Worm (Caenorhabditis elegans) whole organism, L1 larva: ENCODE data around the gene pfkb-1.2.

Source experiments
- C34B4.2 ChIP-seq: sonication (generic microtip); optimal IDR thresholded peaks from 2 replicates; lab custom pipeline; 2017; ENCODE audit warnings: mild to moderate bottlenecking, missing genetic modification characterization, missing compliant biosample characterization
- F16B12.6 ChIP-seq: fragments of 150-350 bp; optimal IDR thresholded peaks from 2 replicates; lab custom pipeline; 2014; ENCODE audit warnings: missing biosample characterization, missing genetic modification characterization
- aha-1 ChIP-seq: fragments of 150-350 bp; optimal IDR thresholded peaks from 2 replicates; lab custom pipeline; 2014; ENCODE audit warnings: missing biosample characterization, missing genetic modification characterization
- ceh-63 ChIP-seq: fragments of 200-800 bp; sonication (Bioruptor generic); optimal IDR thresholded peaks from 2 replicates; lab custom pipeline; 2018; ENCODE audit warnings: mild to moderate bottlenecking, missing genetic modification characterization, missing compliant biosample characterization
- ceh-82 ChIP-seq, 3 experiments: fragments of 150-350 bp in 1 of 3; sonication (generic microtip) in 2 of 3; optimal IDR thresholded peaks; 2 replicates each; lab custom pipeline; 2014 to 2017; ENCODE audit warnings: missing biosample characterization in 3 of 3, missing genetic modification characterization in 3 of 3
- ceh-88 ChIP-seq: fragments of 200-800 bp; sonication (Bioruptor generic); IDR thresholded peaks from 2 replicates; pipeline ENCODE4 v1.3.6; 2022; ENCODE audit warnings: missing genetic modification characterization, missing compliant biosample characterization
- efl-1 ChIP-seq, 4 experiments: fragments of 150-350 bp; optimal IDR thresholded peaks in 3 of 4; peaks in 1 of 4; 1 replicate in 1 of 4; 2 replicates in 3 of 4; lab custom pipeline; 2014; ENCODE audit warnings: missing biosample characterization in 2 of 4, missing genetic modification characterization in 2 of 4, missing genetic modification reagents in 2 of 4
- efl-3 ChIP-seq: fragments of 200-800 bp; sonication (Bioruptor generic); optimal IDR thresholded peaks from 2 replicates; lab custom pipeline; 2018; ENCODE audit warnings: mild to moderate bottlenecking, missing genetic modification characterization, missing compliant biosample characterization
- elt-3 ChIP-seq, 6 experiments: fragments of 150-350 bp in 1 of 6; sonication (generic microtip); optimal IDR thresholded peaks; 2 replicates each; lab custom pipeline; 2017 to 2018; ENCODE audit warnings: missing biosample characterization in 6 of 6, missing genetic modification characterization in 6 of 6, inconsistent platforms in 1 of 6
- ets-5 ChIP-seq: fragments of 200-800 bp; sonication (Bioruptor generic); IDR thresholded peaks from 2 replicates; pipeline ENCODE4 v1.3.6; 2022; ENCODE audit warnings: missing genetic modification characterization, missing compliant biosample characterization
- fkh-8 ChIP-seq: sonication (generic microtip); optimal IDR thresholded peaks from 2 replicates; lab custom pipeline; 2016; ENCODE audit warnings: mild to moderate bottlenecking, missing genetic modification characterization, missing compliant biosample characterization
- irx-1 ChIP-seq: sonication (generic microtip); optimal IDR thresholded peaks from 2 replicates; lab custom pipeline; 2016; ENCODE audit warnings: missing genetic modification characterization, missing compliant biosample characterization
- jun-1 ChIP-seq: fragments of 150-350 bp; optimal IDR thresholded peaks from 2 replicates; lab custom pipeline; 2014; ENCODE audit warnings: missing biosample characterization, missing genetic modification reagents, missing genetic modification characterization
- lin-14 ChIP-seq: fragments of 200-800 bp; sonication (Bioruptor generic); optimal IDR thresholded peaks from 2 replicates; lab custom pipeline; 2018; ENCODE audit warnings: mild to moderate bottlenecking, missing genetic modification characterization, moderate library complexity, missing compliant biosample characterization
- lin-35 ChIP-seq, 2 experiments: fragments of 150-350 bp; optimal IDR thresholded peaks; 2 replicates each; lab custom pipeline; 2014; ENCODE audit warnings: missing biosample characterization in 2 of 2, missing genetic modification characterization in 2 of 2, missing genetic modification reagents in 2 of 2
- lir-3 ChIP-seq: sonication (generic microtip); optimal IDR thresholded peaks from 2 replicates; lab custom pipeline; 2016; ENCODE audit warnings: mild to moderate bottlenecking, missing genetic modification characterization, moderate library complexity, missing compliant biosample characterization; ENCODE audit not compliant: poor library complexity
- lsy-2 ChIP-seq, 2 experiments: fragments of 150-350 bp; optimal IDR thresholded peaks; 2 replicates each; lab custom pipeline; 2014; ENCODE audit warnings: missing biosample characterization in 2 of 2, missing genetic modification characterization in 2 of 2
- mab-9 ChIP-seq: fragments of 200-800 bp; sonication (Bioruptor generic); IDR thresholded peaks from 2 replicates; pipeline ENCODE4 v1.3.6; 2022; ENCODE audit warnings: missing genetic modification reagents, missing genetic modification characterization, missing compliant biosample characterization
- mdl-1 ChIP-seq, 2 experiments: fragments of 150-350 bp; optimal IDR thresholded peaks; 2 replicates each; lab custom pipeline; 2014 to 2017; ENCODE audit warnings: missing biosample characterization in 2 of 2, missing genetic modification characterization in 2 of 2, inconsistent platforms in 1 of 2
- nhr-19 ChIP-seq: fragments of 200-800 bp; sonication (Bioruptor generic); conservative IDR thresholded peaks from 2 replicates; pipeline ENCODE4 v1.3.6; 2022; ENCODE audit warnings: missing genetic modification characterization, missing compliant biosample characterization
- nhr-47 ChIP-seq: sonication (generic microtip); optimal IDR thresholded peaks from 2 replicates; lab custom pipeline; 2016; ENCODE audit warnings: mild to moderate bottlenecking, missing genetic modification characterization, moderate library complexity, missing compliant biosample characterization
- nhr-71 ChIP-seq: sonication (generic microtip); optimal IDR thresholded peaks from 2 replicates; lab custom pipeline; 2016; ENCODE audit warnings: mild to moderate bottlenecking, missing genetic modification characterization, moderate library complexity, missing compliant biosample characterization
- nhr-85 ChIP-seq: sonication (generic microtip); peaks from one replicate; lab custom pipeline; 2016; ENCODE audit warnings: missing genetic modification characterization, inconsistent platforms, missing compliant biosample characterization
- nhr-90 ChIP-seq: sonication (generic microtip); optimal IDR thresholded peaks from 2 replicates; lab custom pipeline; 2016; ENCODE audit warnings: mild to moderate bottlenecking, missing genetic modification characterization, missing compliant biosample characterization; ENCODE audit not compliant: poor library complexity
- pax-3 ChIP-seq: fragments of 200-800 bp; sonication (Bioruptor generic); optimal IDR thresholded peaks from 2 replicates; lab custom pipeline; 2018; ENCODE audit warnings: mild to moderate bottlenecking, missing genetic modification characterization, moderate library complexity, missing compliant biosample characterization
- snu-23 ChIP-seq: sonication (generic microtip); optimal IDR thresholded peaks from 2 replicates; lab custom pipeline; 2016; ENCODE audit warnings: missing genetic modification characterization, missing compliant biosample characterization
- swsn-7 ChIP-seq: sonication (generic microtip); optimal IDR thresholded peaks from 2 replicates; lab custom pipeline; 2016; ENCODE audit warnings: missing genetic modification characterization, missing compliant biosample characterization
- tbx-2 ChIP-seq: sonication (generic microtip); optimal IDR thresholded peaks from 2 replicates; lab custom pipeline; 2016; ENCODE audit warnings: missing genetic modification characterization, missing compliant biosample characterization
- tlp-1 ChIP-seq: fragments of 150-350 bp; optimal IDR thresholded peaks from 2 replicates; lab custom pipeline; 2014; ENCODE audit warnings: missing biosample characterization, missing genetic modification characterization
- unc-62 ChIP-seq: fragments of 150-350 bp; optimal IDR thresholded peaks from 2 replicates; lab custom pipeline; 2014; ENCODE audit warnings: missing biosample characterization, missing genetic modification reagents, missing genetic modification characterization
- unc-86 ChIP-seq: sonication (generic microtip); optimal IDR thresholded peaks from 2 replicates; lab custom pipeline; 2016; ENCODE audit warnings: missing genetic modification characterization, missing compliant biosample characterization
- vab-15 ChIP-seq: sonication (generic microtip); optimal IDR thresholded peaks from 2 replicates; lab custom pipeline; 2017; ENCODE audit warnings: missing genotype, mild to moderate bottlenecking, missing genetic modification characterization, missing compliant biosample characterization
- zag-1 ChIP-seq: fragments of 150-350 bp; optimal IDR thresholded peaks from 2 replicates; lab custom pipeline; 2014; ENCODE audit warnings: missing biosample characterization, missing genetic modification characterization
- zip-4 ChIP-seq: fragments of 200-800 bp; sonication (Bioruptor generic); optimal IDR thresholded peaks from 2 replicates; lab custom pipeline; 2018; ENCODE audit warnings: mild to moderate bottlenecking, missing genetic modification characterization, moderate library complexity, missing compliant biosample characterization
- ztf-4 ChIP-seq: fragments of 150-350 bp; optimal IDR thresholded peaks from 2 replicates; lab custom pipeline; 2014; ENCODE audit warnings: missing biosample characterization, missing genetic modification characterization

pfkb-1.2 gene

DNA sequence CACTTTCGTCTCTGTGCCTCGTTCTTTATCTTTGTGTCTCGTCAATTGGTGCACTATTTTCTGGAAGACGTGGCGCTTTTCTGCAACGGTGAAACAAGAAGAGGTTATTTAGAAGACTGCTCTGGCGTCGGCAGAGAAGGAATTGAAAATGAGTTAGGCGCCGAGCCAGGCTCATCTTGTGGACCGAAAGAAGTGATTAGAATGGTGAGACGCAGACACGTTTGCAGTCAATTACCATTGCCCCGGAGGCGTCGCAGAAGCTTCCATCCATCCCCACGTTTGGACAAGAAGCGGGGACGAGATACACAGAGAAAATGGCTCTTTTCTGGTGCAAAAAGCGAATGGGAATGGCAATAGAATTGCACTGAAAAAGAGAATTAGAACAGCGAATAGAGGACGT is 18.2 kb downstream of the pfkb-1.2 start:
- no peak for TF ChIP-seq mab-9 (GFP tag; lab: Robert Waterston, UW)
- peak; percentile 28 for TF ChIP-seq nhr-71 (tag; lab: Kevin White, UChicago)
- peak in 1 of 3 experiments; percentile 48 for TF ChIP-seq ceh-82 (tag; optimal IDR thresholded peaks at IDR 0.05; lab: Kevin White, UChicago)
- peak; percentile 85 for TF ChIP-seq lin-14 (GFP tag; lab: Kevin White, UChicago)
- TF ChIP-seq efl-1 (optimal IDR thresholded peaks at IDR 0.05; lab: Kevin White, UChicago), result peak in 1 of 2 experiments; percentile 2
- TF ChIP-seq efl-1 (GFP tag; optimal IDR thresholded peaks at IDR 0.05 in 1 of 2; lab: Kevin White, UChicago), result no peak
- TF ChIP-seq unc-86 (tag; lab: Kevin White, UChicago), result peak; percentile 46
- TF ChIP-seq lsy-2 (tag; optimal IDR thresholded peaks at IDR 0.05; lab: Kevin White, UChicago), result peak in 1 of 2 experiments; percentile 6
- TF ChIP-seq C34B4.2 (tag; lab: Kevin White, UChicago), result no peak
- no peak for TF ChIP-seq nhr-90 (tag; lab: Kevin White, UChicago)
- no peak for TF ChIP-seq nhr-85
- TF ChIP-seq swsn-7 (tag; lab: Kevin White, UChicago), result peak; percentile 8
- no peak for TF ChIP-seq jun-1 (tag; lab: Kevin White, UChicago)
- no peak for TF ChIP-seq tlp-1 (tag; lab: Kevin White, UChicago)
- peak; percentile 19 for TF ChIP-seq nhr-47 (tag; lab: Kevin White, UChicago)
- no peak for TF ChIP-seq ets-5 (GFP tag; lab: Robert Waterston, UW)
- no peak for TF ChIP-seq nhr-19 (GFP tag; lab: Robert Waterston, UW)
- peak; percentile 5 for TF ChIP-seq snu-23 (GFP tag; lab: Kevin White, UChicago)
- no peak for TF ChIP-seq efl-3 (GFP tag; lab: Kevin White, UChicago)
- TF ChIP-seq ceh-88 (GFP tag; lab: Robert Waterston, UW), result no peak
- peak in 1 of 2 experiments; percentile 14 for TF ChIP-seq lin-35 (GFP tag; optimal IDR thresholded peaks at IDR 0.05; lab: Kevin White, UChicago)
- no peak for TF ChIP-seq vab-15 (tag; lab: Kevin White, UChicago)
- no peak for TF ChIP-seq mdl-1 (tag; optimal IDR thresholded peaks at IDR 0.05; lab: Kevin White, UChicago)
- TF ChIP-seq lir-3 (tag; lab: Kevin White, UChicago), result no peak
- TF ChIP-seq tbx-2 (tag; lab: Kevin White, UChicago), result peak; percentile 7
- peak; percentile 35 for TF ChIP-seq fkh-8 (tag; lab: Kevin White, UChicago)

DNA sequence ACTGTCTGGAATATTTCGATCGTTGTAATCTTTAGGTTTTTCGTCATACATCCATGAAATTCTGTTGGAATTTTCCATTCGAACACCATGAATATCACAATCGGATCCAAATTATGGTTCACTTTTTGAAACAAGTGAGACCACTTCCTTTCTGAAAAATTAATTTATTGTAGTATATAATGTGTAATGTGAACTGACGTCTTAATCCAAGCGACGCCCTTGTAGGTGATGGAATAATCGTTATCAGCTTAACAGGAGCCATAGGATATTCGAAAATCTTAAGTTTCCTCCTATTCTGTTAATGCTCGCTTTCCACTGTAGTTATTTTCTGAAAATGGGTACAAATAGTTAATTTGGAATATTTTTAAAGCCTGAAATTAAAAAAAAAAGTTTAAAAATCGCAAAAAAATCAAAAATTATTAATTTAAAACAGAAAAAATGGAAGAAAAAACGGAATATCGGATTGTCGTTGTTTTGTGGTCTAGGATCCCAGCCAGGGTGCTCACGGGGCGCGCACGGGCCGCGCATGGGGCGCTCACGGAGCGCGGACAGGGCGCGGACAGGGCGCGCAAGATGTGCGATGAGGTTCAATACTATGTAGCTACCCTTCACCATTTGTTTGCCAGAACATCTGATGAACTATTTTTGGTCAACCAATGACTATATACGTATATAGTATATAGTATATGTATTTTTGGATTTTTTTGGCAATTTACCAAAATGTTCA is 20.7 kb downstream of the pfkb-1.2 start, which contains the start of gene K02B2.6:
Gene K02B2.6 (minus strand): TSS at position 51 of the 727 bp plus-strand sequence.
- no peak for TF ChIP-seq mdl-1 (tag; optimal IDR thresholded peaks at IDR 0.05; lab: Kevin White, UChicago)
- no peak for TF ChIP-seq zag-1 (tag; lab: Kevin White, UChicago)
- TF ChIP-seq ztf-4 (tag; lab: Kevin White, UChicago), result no peak
- no peak for TF ChIP-seq unc-62 (GFP tag; lab: Kevin White, UChicago)
- TF ChIP-seq nhr-85, result no peak
- TF ChIP-seq nhr-90 (tag; lab: Kevin White, UChicago), result no peak
- TF ChIP-seq aha-1 (tag; lab: Kevin White, UChicago), result no peak
- TF ChIP-seq ceh-82 (tag; optimal IDR thresholded peaks at IDR 0.05; lab: Kevin White, UChicago), result no peak
- TF ChIP-seq irx-1, result no peak
- no peak for TF ChIP-seq F16B12.6 (tag; lab: Kevin White, UChicago)
- TF ChIP-seq vab-15 (tag; lab: Kevin White, UChicago), result no peak
- TF ChIP-seq elt-3 (tag; optimal IDR thresholded peaks at IDR 0.05; lab: Kevin White, UChicago), result no peak
- TF ChIP-seq efl-3 (GFP tag; lab: Kevin White, UChicago), result no peak
- TF ChIP-seq ceh-63 (GFP tag; lab: Kevin White, UChicago), result no peak
- no peak for TF ChIP-seq zip-4 (GFP tag; lab: Kevin White, UChicago)

DNA sequence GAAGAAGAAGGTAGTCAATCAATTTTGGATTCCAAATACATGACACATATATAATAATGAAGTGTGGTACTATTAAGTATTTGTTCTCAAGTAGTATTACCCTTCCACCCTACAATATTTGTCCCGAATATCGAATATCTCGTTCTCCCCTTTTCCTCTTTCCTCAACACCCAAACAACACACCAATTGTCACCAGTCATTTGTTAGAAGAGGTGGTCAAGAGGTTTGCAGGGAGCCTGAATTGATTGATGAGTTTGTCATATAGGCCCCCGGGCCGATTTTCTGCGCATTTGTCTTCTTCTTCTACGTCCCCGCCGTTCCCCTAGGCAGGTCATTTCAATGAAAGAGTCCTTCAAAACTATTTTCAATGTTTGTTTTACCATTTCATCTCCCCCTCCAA is 22.6 kb downstream of the pfkb-1.2 start:
- TF ChIP-seq pax-3 (tag; lab: Kevin White, UChicago), result no peak
- TF ChIP-seq irx-1, result no peak
- peak; percentile 22 for TF ChIP-seq nhr-85
